Worm (Caenorhabditis elegans) whole organism, young adult: Measurements from ENCODE around the gene Y17G7B.18.

Source experiments
- B0261.1 ChIP-seq: sonication (generic microtip); optimal IDR thresholded peaks from 2 replicates; lab custom pipeline; 2016; ENCODE audit warnings: mild to moderate bottlenecking, missing genetic modification characterization, moderate library complexity, missing compliant biosample characterization
- B0336.3 ChIP-seq: fragments of 200-800 bp; sonication (Bioruptor generic); IDR thresholded peaks from 2 replicates; pipeline ENCODE4 v1.3.6; 2022; ENCODE audit warnings: missing genetic modification characterization, missing compliant biosample characterization
- C17E4.6 ChIP-seq: fragments of 200-800 bp; sonication (Bioruptor generic); IDR thresholded peaks from 2 replicates; pipeline ENCODE4 v1.3.6; 2022; ENCODE audit warnings: missing genetic modification reagents, missing genetic modification characterization, missing compliant biosample characterization
- F37B4.10 ChIP-seq: fragments of 200-800 bp; sonication (Bioruptor generic); IDR thresholded peaks from 2 replicates; pipeline ENCODE4 v1.3.6; 2022; ENCODE audit warnings: missing genetic modification characterization, missing compliant biosample characterization
- F49E8.2 ChIP-seq: sonication (generic microtip); optimal IDR thresholded peaks from 3 replicates; lab custom pipeline; 2017; ENCODE audit warnings: missing genetic modification characterization, mild to moderate bottlenecking, missing compliant biosample characterization, antibody characterized with exemption, moderate library complexity; ENCODE audit not compliant: insufficient read depth
- F52B5.7 ChIP-seq: sonication (generic microtip); optimal IDR thresholded peaks from 2 replicates; lab custom pipeline; 2016; ENCODE audit warnings: mild to moderate bottlenecking, missing genetic modification characterization, missing compliant biosample characterization
- F55B11.4 ChIP-seq: sonication (generic microtip); optimal IDR thresholded peaks from 2 replicates; lab custom pipeline; 2016; ENCODE audit warnings: missing compliant biosample characterization, missing genetic modification characterization, borderline replicate concordance; ENCODE audit not compliant: insufficient read depth
- F57C9.4 ChIP-seq: sonication (generic microtip); optimal IDR thresholded peaks from 2 replicates; lab custom pipeline; 2017; ENCODE audit warnings: mild to moderate bottlenecking, missing genetic modification characterization, missing compliant biosample characterization
- K11D2.4 ChIP-seq: fragments of 200-800 bp; sonication (Bioruptor generic); IDR thresholded peaks from 2 replicates; pipeline ENCODE4 v1.3.6; 2022; ENCODE audit warnings: missing genetic modification reagents, missing genetic modification characterization, missing compliant biosample characterization
- Y53F4B.3 ChIP-seq: fragments of 200-800 bp; sonication (Bioruptor generic); IDR thresholded peaks from 2 replicates; pipeline ENCODE4 v1.3.6; 2022; ENCODE audit warnings: missing genetic modification reagents, missing genetic modification characterization, missing compliant biosample characterization
- Y53G8AR.9 ChIP-seq: fragments of 200-800 bp; sonication (Bioruptor generic); conservative IDR thresholded peaks from 2 replicates; pipeline ENCODE4 v1.3.6; 2022; ENCODE audit warnings: missing genetic modification reagents, missing genetic modification characterization, missing compliant biosample characterization
- aptf-3 ChIP-seq: fragments of 200-800 bp; sonication (Bioruptor generic); IDR thresholded peaks from 2 replicates; pipeline ENCODE4 v1.3.6; 2022; ENCODE audit warnings: missing genetic modification characterization, missing compliant biosample characterization
- atf-7 ChIP-seq: sonication (generic microtip); optimal IDR thresholded peaks from 2 replicates; lab custom pipeline; 2017; ENCODE audit warnings: mild to moderate bottlenecking, missing genetic modification characterization, missing compliant biosample characterization
- attf-3 ChIP-seq: fragments of 200-800 bp; sonication (Bioruptor generic); conservative IDR thresholded peaks from 2 replicates; pipeline ENCODE4 v1.3.6; 2022; ENCODE audit warnings: missing genetic modification reagents, missing genetic modification characterization, missing compliant biosample characterization
- bed-2 ChIP-seq: fragments of 200-800 bp; sonication (Bioruptor generic); IDR thresholded peaks from 2 replicates; pipeline ENCODE4 v1.3.6; 2022; ENCODE audit warnings: missing genetic modification reagents, missing genetic modification characterization, missing compliant biosample characterization
- cebp-1 ChIP-seq, 2 experiments: fragments of 200-800 bp in 1 of 2; sonication (Bioruptor generic) in 1 of 2; sonication (generic microtip) in 1 of 2; IDR thresholded peaks in 1 of 2; optimal IDR thresholded peaks in 1 of 2; 2 replicates each; pipeline versions ENCODE4 v1.3.6 to Lab custom; 2017 to 2022; ENCODE audit warnings: missing compliant biosample characterization in 2 of 2, missing genetic modification characterization in 2 of 2, mild to moderate bottlenecking in 1 of 2, missing genetic modification reagents in 1 of 2, moderate library complexity in 1 of 2
- cebp-2 ChIP-seq: fragments of 200-800 bp; sonication (Bioruptor generic); IDR thresholded peaks from 2 replicates; pipeline ENCODE4 v1.3.6; 2022; ENCODE audit warnings: missing genetic modification characterization, missing compliant biosample characterization
- ceh-40 ChIP-seq: fragments of 200-800 bp; sonication (Bioruptor generic); IDR thresholded peaks from 2 replicates; pipeline ENCODE4 v1.3.6; 2022; ENCODE audit warnings: missing genetic modification characterization, missing compliant biosample characterization
- chd-7 ChIP-seq: sonication (generic microtip); optimal IDR thresholded peaks from 2 replicates; lab custom pipeline; 2016; ENCODE audit warnings: mild to moderate bottlenecking, missing genetic modification characterization, moderate library complexity, missing compliant biosample characterization
- dpff-1 ChIP-seq: sonication (generic microtip); optimal IDR thresholded peaks from 2 replicates; lab custom pipeline; 2017; ENCODE audit warnings: mild to moderate bottlenecking, missing genetic modification characterization, missing compliant biosample characterization
- egl-18 ChIP-seq: fragments of 200-800 bp; sonication (Bioruptor generic); IDR thresholded peaks from 2 replicates; pipeline ENCODE4 v1.3.6; 2022; ENCODE audit warnings: missing genetic modification reagents, missing genetic modification characterization, missing compliant biosample characterization
- egl-44 ChIP-seq: fragments of 200-800 bp; sonication (Bioruptor generic); IDR thresholded peaks from 2 replicates; pipeline ENCODE4 v1.3.6; 2022; ENCODE audit warnings: missing genetic modification reagents, missing genetic modification characterization, missing compliant biosample characterization
- ekl-4 ChIP-seq: fragments of 200-800 bp; sonication (Bioruptor generic); IDR thresholded peaks from 2 replicates; pipeline ENCODE4 v1.3.6; 2022; ENCODE audit warnings: missing genetic modification reagents, missing genetic modification characterization, missing compliant biosample characterization
- ets-4 ChIP-seq: fragments of 200-800 bp; sonication (Bioruptor generic); optimal IDR thresholded peaks from 2 replicates; lab custom pipeline; 2018; ENCODE audit warnings: mild to moderate bottlenecking, missing genetic modification characterization, missing compliant biosample characterization
- fkh-3 ChIP-seq: sonication (generic microtip); optimal IDR thresholded peaks from 2 replicates; lab custom pipeline; 2016; ENCODE audit warnings: mild to moderate bottlenecking, missing genetic modification characterization, missing compliant biosample characterization
- gei-17 ChIP-seq: fragments of 200-800 bp; sonication (Bioruptor generic); optimal IDR thresholded peaks from 2 replicates; lab custom pipeline; 2018; ENCODE audit warnings: mild to moderate bottlenecking, missing genetic modification characterization, missing compliant biosample characterization
- hmg-1.2 ChIP-seq: fragments of 200-800 bp; sonication (Bioruptor generic); IDR thresholded peaks from 2 replicates; pipeline ENCODE4 v1.3.6; 2022; ENCODE audit warnings: missing genetic modification reagents, missing genetic modification characterization, missing compliant biosample characterization
- hmg-20 ChIP-seq: fragments of 200-800 bp; sonication (Bioruptor generic); IDR thresholded peaks from 2 replicates; pipeline ENCODE4 v1.3.6; 2022; ENCODE audit warnings: missing genetic modification reagents, missing genetic modification characterization, missing compliant biosample characterization
- hrde-1 ChIP-seq: sonication (generic microtip); optimal IDR thresholded peaks from 2 replicates; lab custom pipeline; 2016; ENCODE audit warnings: missing genetic modification characterization, mild to moderate bottlenecking, missing compliant biosample characterization, moderate library complexity, missing genotype, missing genetic modification reagents, borderline replicate concordance
- lag-1 ChIP-seq: fragments of 200-800 bp; sonication (Bioruptor generic); IDR thresholded peaks from 2 replicates; pipeline ENCODE4 v1.3.6; 2022; ENCODE audit warnings: missing genetic modification reagents, missing genetic modification characterization, missing compliant biosample characterization
- lin-40 ChIP-seq: sonication (generic microtip); optimal IDR thresholded peaks from 2 replicates; lab custom pipeline; 2016; ENCODE audit warnings: missing genetic modification characterization, mild to moderate bottlenecking, missing compliant biosample characterization, missing genotype, missing genetic modification reagents
- lin-54 ChIP-seq: fragments of 200-800 bp; sonication (Bioruptor generic); optimal IDR thresholded peaks from 2 replicates; lab custom pipeline; 2018; ENCODE audit warnings: mild to moderate bottlenecking, missing genetic modification characterization, missing compliant biosample characterization
- lir-1 ChIP-seq: fragments of 200-800 bp; sonication (Bioruptor generic); conservative IDR thresholded peaks from 2 replicates; pipeline ENCODE4 v1.3.6; 2022; ENCODE audit warnings: missing genetic modification reagents, missing genetic modification characterization, missing compliant biosample characterization
- madf-10 ChIP-seq: sonication (generic microtip); optimal IDR thresholded peaks from 2 replicates; lab custom pipeline; 2016; ENCODE audit warnings: mild to moderate bottlenecking, missing genetic modification characterization, missing compliant biosample characterization
- mcd-1 ChIP-seq: fragments of 200-800 bp; sonication (Bioruptor generic); IDR thresholded peaks from 2 replicates; pipeline ENCODE4 v1.3.6; 2022; ENCODE audit warnings: missing genetic modification reagents, missing genetic modification characterization, missing compliant biosample characterization
- mel-28 ChIP-seq: sonication (generic microtip); optimal IDR thresholded peaks from 2 replicates; lab custom pipeline; 2016; ENCODE audit warnings: borderline replicate concordance, mild to moderate bottlenecking, missing genetic modification characterization, missing compliant biosample characterization
- nfya-1 ChIP-seq: sonication (generic microtip); optimal IDR thresholded peaks from 2 replicates; lab custom pipeline; 2017; ENCODE audit warnings: antibody characterized with exemption, missing compliant biosample characterization, missing genetic modification characterization, borderline replicate concordance; ENCODE audit not compliant: insufficient read depth
- nhr-27 ChIP-seq: fragments of 200-800 bp; sonication (Bioruptor generic); optimal IDR thresholded peaks from 2 replicates; lab custom pipeline; 2018; ENCODE audit warnings: mild to moderate bottlenecking, missing genetic modification characterization, moderate library complexity, missing compliant biosample characterization
- nhr-90 ChIP-seq: sonication (generic microtip); optimal IDR thresholded peaks from 2 replicates; lab custom pipeline; 2016; ENCODE audit warnings: missing genotype, mild to moderate bottlenecking, missing genetic modification characterization, missing compliant biosample characterization
- pha-4 ChIP-seq: fragments of 150-350 bp; sonication (generic microtip); optimal IDR thresholded peaks from 2 replicates; lab custom pipeline; 2014; ENCODE audit warnings: missing biosample characterization, missing genetic modification reagents, missing genetic modification characterization
- rec-8 ChIP-seq, 2 experiments: sonication (generic microtip); optimal IDR thresholded peaks; 2 replicates each; lab custom pipeline; 2016; ENCODE audit warnings: mild to moderate bottlenecking in 2 of 2, missing genetic modification characterization in 2 of 2, missing genetic modification reagents in 2 of 2, missing genotype in 2 of 2, missing biosample characterization in 1 of 2, missing compliant biosample characterization in 1 of 2, moderate library complexity in 1 of 2
- rpc-1 ChIP-seq, 2 experiments: fragments of 150-350 bp in 1 of 2; sonication (generic microtip) in 1 of 2; optimal IDR thresholded peaks; 2 replicates each; lab custom pipeline; 2014 to 2018; ENCODE audit warnings: missing biosample characterization in 1 of 2, missing genetic modification characterization in 1 of 2, missing genetic modification reagents in 1 of 2, missing genotype in 1 of 2
- snpc-1.3 ChIP-seq: sonication (generic microtip); optimal IDR thresholded peaks from 2 replicates; lab custom pipeline; 2017; ENCODE audit warnings: missing genetic modification characterization, mild to moderate bottlenecking, missing compliant biosample characterization, antibody characterized with exemption, moderate library complexity, missing genotype, missing genetic modification reagents; ENCODE audit not compliant: insufficient read depth
- somi-1 ChIP-seq: fragments of 200-800 bp; sonication (Bioruptor generic); optimal IDR thresholded peaks from 2 replicates; lab custom pipeline; 2018; ENCODE audit warnings: mild to moderate bottlenecking, missing genetic modification characterization, missing compliant biosample characterization
- ztf-18 ChIP-seq: sonication (generic microtip); optimal IDR thresholded peaks from 2 replicates; lab custom pipeline; 2016; ENCODE audit warnings: missing genotype, mild to moderate bottlenecking, missing genetic modification characterization, missing compliant biosample characterization

The Y17G7B.18 gene

ce11 chrII:12089616-12090215 lies 17.9 kb downstream of the Y17G7B.18 start (continued):
- TF ChIP-seq mcd-1 (peak; percentile 55; the same call in 1 of the 2 replicates), hmg-1.2 (GFP tag; lab: Robert Waterston, UW) (peak; percentile 80)
- TF ChIP-seq, all 124 proteins: peak for 10

- TF ChIP-seq hmg-20 (no peak), egl-18 (GFP tag; lab: Robert Waterston, UW) (no peak), nhr-90 (tag; lab: Kevin White, UChicago) (no peak), atf-7 (tag; lab: Kevin White, UChicago) (no peak), somi-1 (GFP tag; lab: Kevin White, UChicago) (no peak), cebp-2 (GFP tag; lab: Robert Waterston, UW) (no peak), F37B4.10 (GFP tag; lab: Robert Waterston, UW) (no peak), hrde-1 (tag; lab: Kevin White, UChicago) (no peak), Y53G8AR.9 (GFP tag; lab: Robert Waterston, UW) (no peak), F49E8.2 (tag; lab: Kevin White, UChicago) (peak; percentile 41), lir-1 (GFP tag; lab: Robert Waterston, UW) (no peak), madf-10 (tag; lab: Kevin White, UChicago) (no peak), ets-4 (GFP tag; lab: Kevin White, UChicago) (no peak), dpff-1 (tag; lab: Kevin White, UChicago) (no peak), rpc-1 (optimal IDR thresholded peaks at IDR 0.05; lab: Kevin White, UChicago) (no peak), rpc-1 (tag; optimal IDR thresholded peaks at IDR 0.05; lab: Kevin White, UChicago) (no peak), rec-8 (tag; optimal IDR thresholded peaks at IDR 0.05; lab: Kevin White, UChicago) (no peak), snpc-1.3 (tag; lab: Kevin White, UChicago) (peak; percentile 55), lin-40 (tag; lab: Kevin White, UChicago) (no peak), F57C9.4 (tag; lab: Kevin White, UChicago) (no peak), lin-54 (GFP tag; lab: Kevin White, UChicago) (no peak), nfya-1 (no peak), ceh-40 (no peak), pha-4 (tag; lab: Kevin White, UChicago) (no peak), F52B5.7 (tag; lab: Kevin White, UChicago) (no peak), mel-28 (tag; lab: Kevin White, UChicago) (no peak), aptf-3 (GFP tag; lab: Robert Waterston, UW) (no peak), chd-7 (tag; lab: Kevin White, UChicago) (no peak), attf-3 (no peak), K11D2.4 (GFP tag; lab: Robert Waterston, UW) (no peak), ztf-18 (tag; lab: Kevin White, UChicago) (no peak), fkh-3 (tag; lab: Kevin White, UChicago) (no peak), egl-44 (GFP tag; lab: Robert Waterston, UW) (no peak), ekl-4 (GFP tag; lab: Robert Waterston, UW) (no peak), nhr-27 (no peak), C17E4.6 (no peak), lag-1 (GFP tag; lab: Robert Waterston, UW) (no peak), Y53F4B.3 (no peak), B0261.1 (tag; lab: Kevin White, UChicago) (no peak), F55B11.4 (tag; lab: Kevin White, UChicago) (no peak), B0336.3 (no peak), cebp-1 (GFP tag; IDR thresholded peaks at IDR 0.05; lab: Robert Waterston, UW) (no peak), cebp-1 (tag; optimal IDR thresholded peaks at IDR 0.05; lab: Kevin White, UChicago) (no peak), bed-2 (no peak), gei-17 (no peak)
Measured at ce11 chrII:12088833-12089232, 18.8 kb downstream of the Y17G7B.18 start, which contains the start of gene cnt-1. Gene cnt-1 (minus strand): TSS chrII:12088868.
